Worm (Caenorhabditis elegans) whole organism, early embryonic: Measurements from ENCODE around the gene cyp-35A5.

Experiments
- B0310.2 ChIP-seq: sonication (generic microtip); optimal IDR thresholded peaks from 2 replicates; lab custom pipeline; 2016; ENCODE audit warnings: mild to moderate bottlenecking, missing genetic modification characterization, missing compliant biosample characterization
- F13C5.2 ChIP-seq: sonication (generic microtip); optimal IDR thresholded peaks from 2 replicates; lab custom pipeline; 2017; ENCODE audit warnings: mild to moderate bottlenecking, missing genetic modification characterization, inconsistent platforms, missing compliant biosample characterization
- ama-1 ChIP-seq: fragments of 150-350 bp; optimal IDR thresholded peaks from 2 replicates; lab custom pipeline; 2014
- ceh-36 ChIP-seq: sonication (generic microtip); optimal IDR thresholded peaks from 2 replicates; lab custom pipeline; 2016; ENCODE audit warnings: missing genetic modification characterization, inconsistent platforms, missing compliant biosample characterization
- ets-7 ChIP-seq: sonication (generic microtip); optimal IDR thresholded peaks from 2 replicates; lab custom pipeline; 2016; ENCODE audit warnings: missing genotype, missing genetic modification characterization, missing compliant biosample characterization
- hmbx-1 ChIP-seq: sonication (generic microtip); optimal IDR thresholded peaks from 2 replicates; lab custom pipeline; 2016; ENCODE audit warnings: mild to moderate bottlenecking, missing genetic modification characterization, missing compliant biosample characterization
- hmg-4 ChIP-seq: fragments of 200-800 bp; sonication (Bioruptor generic); optimal IDR thresholded peaks from 2 replicates; lab custom pipeline; 2018; ENCODE audit warnings: mild to moderate bottlenecking, missing genetic modification characterization, missing compliant biosample characterization
- hnd-1 ChIP-seq: sonication (generic microtip); optimal IDR thresholded peaks from 2 replicates; lab custom pipeline; 2016; ENCODE audit warnings: missing genetic modification characterization, missing compliant biosample characterization
- pes-1 ChIP-seq: fragments of 200-800 bp; sonication (Bioruptor generic); IDR thresholded peaks from 2 replicates; pipeline ENCODE4 v1.3.6; 2022; ENCODE audit warnings: missing genetic modification reagents, missing genetic modification characterization, missing compliant biosample characterization
- scrt-1 ChIP-seq: fragments of 200-800 bp; sonication (Bioruptor generic); IDR thresholded peaks from 2 replicates; pipeline ENCODE4 v1.3.6; 2022; ENCODE audit warnings: missing genetic modification characterization, missing compliant biosample characterization
- sea-1 ChIP-seq: fragments of 200-800 bp; sonication (Bioruptor generic); conservative IDR thresholded peaks from 2 replicates; pipeline ENCODE4 v1.3.6; 2022; ENCODE audit warnings: missing genetic modification characterization, missing compliant biosample characterization
- tbx-37 ChIP-seq: fragments of 200-800 bp; sonication (Bioruptor generic); conservative IDR thresholded peaks from 2 replicates; pipeline ENCODE4 v1.3.6; 2022; ENCODE audit warnings: missing genetic modification reagents, missing genetic modification characterization, missing compliant biosample characterization
- tra-4 ChIP-seq: sonication (generic microtip); optimal IDR thresholded peaks from 2 replicates; lab custom pipeline; 2017; ENCODE audit warnings: missing genetic modification characterization, missing compliant biosample characterization

DNA sequence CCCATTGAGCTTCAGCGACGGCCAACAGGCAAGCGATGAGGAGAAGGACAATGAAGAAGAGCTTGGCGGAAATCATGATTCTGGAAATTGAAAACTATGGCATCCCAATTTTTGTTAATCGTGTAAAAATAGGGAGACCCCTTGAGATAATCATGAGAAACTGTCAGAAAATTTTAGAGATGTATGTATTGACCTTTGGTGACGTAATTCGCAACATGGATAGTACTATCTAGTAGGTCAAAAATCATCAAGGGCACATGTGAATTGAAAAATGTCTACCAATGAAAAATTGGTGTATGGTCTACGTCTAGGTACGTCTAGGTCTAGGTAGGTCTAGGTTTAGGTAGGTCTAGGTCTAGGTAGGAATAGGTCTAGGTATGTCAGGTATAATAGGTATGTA lies 42.9 kb downstream of the cyp-35A5 start, which contains the start of gene nlp-34:
- TF ChIP-seq F13C5.2 (tag; lab: Kevin White, UChicago) (no peak), ama-1 (lab: Kevin White, UChicago) (no peak), tra-4 (tag; lab: Kevin White, UChicago) (no peak), tbx-37 (no peak), hnd-1 (tag; lab: Kevin White, UChicago) (no peak), scrt-1 (GFP tag; lab: Robert Waterston, UW) (no peak), hmg-4 (no peak), ets-7 (tag; lab: Kevin White, UChicago) (no peak), hmbx-1 (tag; lab: Kevin White, UChicago) (no peak), ceh-36 (tag; lab: Kevin White, UChicago) (no peak), sea-1 (GFP tag; lab: Robert Waterston, UW) (no peak), B0310.2 (tag; lab: Kevin White, UChicago) (no peak), pes-1 (no peak)
